Worm (Caenorhabditis elegans) whole organism, young adult: ENCODE measurements around the gene pfd-1.

Experiments used
- D2030.7 ChIP-seq: fragments of 200-800 bp; sonication (Bioruptor generic); IDR thresholded peaks from 2 replicates; pipeline ENCODE4 v1.3.6; 2022; ENCODE audit warnings: missing genetic modification reagents, missing genetic modification characterization, missing compliant biosample characterization
- F23B12.7 ChIP-seq: sonication (generic microtip); optimal IDR thresholded peaks from 2 replicates; lab custom pipeline; 2017; ENCODE audit warnings: missing genetic modification characterization, mild to moderate bottlenecking, missing compliant biosample characterization, antibody characterized with exemption, moderate library complexity; ENCODE audit not compliant: insufficient read depth
- F33H1.4 ChIP-seq: fragments of 200-800 bp; sonication (Bioruptor generic); IDR thresholded peaks from 2 replicates; pipeline ENCODE4 v1.3.6; 2022; ENCODE audit warnings: missing genetic modification reagents, missing genetic modification characterization, missing compliant biosample characterization
- F39B2.1 ChIP-seq: fragments of 200-800 bp; sonication (Bioruptor generic); IDR thresholded peaks from 2 replicates; pipeline ENCODE4 v1.3.6; 2022; ENCODE audit warnings: missing genetic modification reagents, missing genetic modification characterization, missing compliant biosample characterization
- F52B5.7 ChIP-seq: sonication (generic microtip); optimal IDR thresholded peaks from 2 replicates; lab custom pipeline; 2016; ENCODE audit warnings: mild to moderate bottlenecking, missing genetic modification characterization, missing compliant biosample characterization
- K11D2.4 ChIP-seq: fragments of 200-800 bp; sonication (Bioruptor generic); IDR thresholded peaks from 2 replicates; pipeline ENCODE4 v1.3.6; 2022; ENCODE audit warnings: missing genetic modification reagents, missing genetic modification characterization, missing compliant biosample characterization
- Y53G8AR.9 ChIP-seq: fragments of 200-800 bp; sonication (Bioruptor generic); conservative IDR thresholded peaks from 2 replicates; pipeline ENCODE4 v1.3.6; 2022; ENCODE audit warnings: missing genetic modification reagents, missing genetic modification characterization, missing compliant biosample characterization
- akir-1 ChIP-seq: fragments of 200-800 bp; sonication (Bioruptor generic); optimal IDR thresholded peaks from 2 replicates; lab custom pipeline; 2018; ENCODE audit warnings: mild to moderate bottlenecking, missing genetic modification characterization, moderate library complexity, missing compliant biosample characterization
- ama-1 ChIP-seq, 3 experiments: fragments of 150-350 bp in 1 of 3; sonication (generic microtip) in 2 of 3; optimal IDR thresholded peaks; 2 replicates each; lab custom pipeline; 2014 to 2018; ENCODE audit warnings: missing biosample characterization in 2 of 3, missing genetic modification characterization in 2 of 3, missing genetic modification reagents in 2 of 3
- attf-3 ChIP-seq: fragments of 200-800 bp; sonication (Bioruptor generic); conservative IDR thresholded peaks from 2 replicates; pipeline ENCODE4 v1.3.6; 2022; ENCODE audit warnings: missing genetic modification reagents, missing genetic modification characterization, missing compliant biosample characterization
- attf-6 ChIP-seq: fragments of 200-800 bp; sonication (Bioruptor generic); IDR thresholded peaks from 2 replicates; pipeline ENCODE4 v1.3.6; 2022; ENCODE audit warnings: missing genetic modification reagents, missing genetic modification characterization, missing compliant biosample characterization
- cebp-2 ChIP-seq: fragments of 200-800 bp; sonication (Bioruptor generic); IDR thresholded peaks from 2 replicates; pipeline ENCODE4 v1.3.6; 2022; ENCODE audit warnings: missing genetic modification characterization, missing compliant biosample characterization
- ceh-100 ChIP-seq: fragments of 200-800 bp; sonication (Bioruptor generic); IDR thresholded peaks from 2 replicates; pipeline ENCODE4 v1.3.6; 2022; ENCODE audit warnings: missing genetic modification reagents, missing genetic modification characterization, missing compliant biosample characterization
- ceh-27 ChIP-seq: fragments of 200-800 bp; sonication (Bioruptor generic); optimal IDR thresholded peaks from 2 replicates; lab custom pipeline; 2018; ENCODE audit warnings: mild to moderate bottlenecking, missing genetic modification characterization, moderate library complexity, missing compliant biosample characterization
- ceh-40 ChIP-seq: fragments of 200-800 bp; sonication (Bioruptor generic); IDR thresholded peaks from 2 replicates; pipeline ENCODE4 v1.3.6; 2022; ENCODE audit warnings: missing genetic modification characterization, missing compliant biosample characterization
- ceh-58 ChIP-seq: fragments of 200-800 bp; sonication (Bioruptor generic); IDR thresholded peaks from 2 replicates; pipeline ENCODE4 v1.3.6; 2022; ENCODE audit warnings: missing genetic modification characterization, missing compliant biosample characterization
- ceh-79 ChIP-seq: sonication (generic microtip); optimal IDR thresholded peaks from 2 replicates; lab custom pipeline; 2017; ENCODE audit warnings: mild to moderate bottlenecking, missing genetic modification characterization, missing compliant biosample characterization
- ceh-91 ChIP-seq: fragments of 200-800 bp; sonication (Bioruptor generic); IDR thresholded peaks from 2 replicates; pipeline ENCODE4 v1.3.6; 2022; ENCODE audit warnings: missing genetic modification reagents, missing genetic modification characterization, missing compliant biosample characterization
- chd-7 ChIP-seq: sonication (generic microtip); optimal IDR thresholded peaks from 2 replicates; lab custom pipeline; 2016; ENCODE audit warnings: mild to moderate bottlenecking, missing genetic modification characterization, moderate library complexity, missing compliant biosample characterization
- efl-1 ChIP-seq: fragments of 150-350 bp; optimal IDR thresholded peaks from 2 replicates; lab custom pipeline; 2014; ENCODE audit warnings: missing biosample characterization, missing genetic modification reagents, missing genetic modification characterization
- egl-18 ChIP-seq: fragments of 200-800 bp; sonication (Bioruptor generic); IDR thresholded peaks from 2 replicates; pipeline ENCODE4 v1.3.6; 2022; ENCODE audit warnings: missing genetic modification reagents, missing genetic modification characterization, missing compliant biosample characterization
- hmg-1.2 ChIP-seq: fragments of 200-800 bp; sonication (Bioruptor generic); IDR thresholded peaks from 2 replicates; pipeline ENCODE4 v1.3.6; 2022; ENCODE audit warnings: missing genetic modification reagents, missing genetic modification characterization, missing compliant biosample characterization
- hsf-1 ChIP-seq: fragments of 200-800 bp; sonication (Bioruptor generic); IDR thresholded peaks from 2 replicates; pipeline ENCODE4 v1.3.6; 2022; ENCODE audit warnings: missing genetic modification reagents, missing genetic modification characterization, missing compliant biosample characterization
- lag-1 ChIP-seq: fragments of 200-800 bp; sonication (Bioruptor generic); IDR thresholded peaks from 2 replicates; pipeline ENCODE4 v1.3.6; 2022; ENCODE audit warnings: missing genetic modification reagents, missing genetic modification characterization, missing compliant biosample characterization
- let-607 ChIP-seq, 2 experiments: fragments of 200-800 bp in 1 of 2; sonication (Bioruptor generic) in 1 of 2; sonication (generic microtip) in 1 of 2; optimal IDR thresholded peaks; 2 replicates each; lab custom pipeline; 2016 to 2018; ENCODE audit warnings: mild to moderate bottlenecking in 2 of 2, missing compliant biosample characterization in 2 of 2, missing genetic modification characterization in 2 of 2, moderate library complexity in 2 of 2, missing genotype in 1 of 2
- lin-54 ChIP-seq: fragments of 200-800 bp; sonication (Bioruptor generic); optimal IDR thresholded peaks from 2 replicates; lab custom pipeline; 2018; ENCODE audit warnings: mild to moderate bottlenecking, missing genetic modification characterization, missing compliant biosample characterization
- lsl-1 ChIP-seq: fragments of 200-800 bp; sonication (Bioruptor generic); optimal IDR thresholded peaks from 2 replicates; lab custom pipeline; 2018; ENCODE audit warnings: mild to moderate bottlenecking, missing genetic modification characterization, moderate library complexity, missing compliant biosample characterization
- lsy-27 ChIP-seq: sonication (generic microtip); optimal IDR thresholded peaks from 2 replicates; lab custom pipeline; 2017; ENCODE audit warnings: missing genetic modification characterization, mild to moderate bottlenecking, missing compliant biosample characterization, antibody characterized with exemption, missing genotype, borderline replicate concordance; ENCODE audit not compliant: insufficient read depth
- madf-6 ChIP-seq: fragments of 200-800 bp; sonication (Bioruptor generic); IDR thresholded peaks from 2 replicates; pipeline ENCODE4 v1.3.6; 2022; ENCODE audit warnings: missing genetic modification reagents, missing genetic modification characterization, missing compliant biosample characterization
- madf-8 ChIP-seq: fragments of 200-800 bp; sonication (Bioruptor generic); conservative IDR thresholded peaks from 2 replicates; pipeline ENCODE4 v1.3.6; 2022; ENCODE audit warnings: missing genetic modification reagents, missing genetic modification characterization, missing compliant biosample characterization
- mel-28 ChIP-seq: sonication (generic microtip); optimal IDR thresholded peaks from 2 replicates; lab custom pipeline; 2016; ENCODE audit warnings: borderline replicate concordance, mild to moderate bottlenecking, missing genetic modification characterization, missing compliant biosample characterization
- nfya-1 ChIP-seq: sonication (generic microtip); optimal IDR thresholded peaks from 2 replicates; lab custom pipeline; 2017; ENCODE audit warnings: antibody characterized with exemption, missing compliant biosample characterization, missing genetic modification characterization, borderline replicate concordance; ENCODE audit not compliant: insufficient read depth
- snpc-1.3 ChIP-seq: sonication (generic microtip); optimal IDR thresholded peaks from 2 replicates; lab custom pipeline; 2017; ENCODE audit warnings: missing genetic modification characterization, mild to moderate bottlenecking, missing compliant biosample characterization, antibody characterized with exemption, moderate library complexity, missing genotype, missing genetic modification reagents; ENCODE audit not compliant: insufficient read depth
- tbp1 ChIP-seq: fragments of 200-800 bp; sonication (Bioruptor generic); optimal IDR thresholded peaks from 2 replicates; lab custom pipeline; 2018; ENCODE audit warnings: mild to moderate bottlenecking, missing genetic modification characterization, missing compliant biosample characterization
- xnd-1 ChIP-seq: sonication (generic microtip); optimal IDR thresholded peaks from 2 replicates; lab custom pipeline; 2016; ENCODE audit warnings: missing genotype, missing genetic modification reagents, missing genetic modification characterization, missing compliant biosample characterization
- ztf-18 ChIP-seq: sonication (generic microtip); optimal IDR thresholded peaks from 2 replicates; lab custom pipeline; 2016; ENCODE audit warnings: missing genotype, mild to moderate bottlenecking, missing genetic modification characterization, missing compliant biosample characterization
- ztf-22 ChIP-seq: fragments of 200-800 bp; sonication (Bioruptor generic); optimal IDR thresholded peaks from 2 replicates; lab custom pipeline; 2018; ENCODE audit warnings: mild to moderate bottlenecking, missing genetic modification characterization, moderate library complexity, missing compliant biosample characterization
- ztf-3 ChIP-seq: fragments of 200-800 bp; sonication (Bioruptor generic); optimal IDR thresholded peaks from 2 replicates; lab custom pipeline; 2018; ENCODE audit warnings: mild to moderate bottlenecking, missing genetic modification characterization, missing compliant biosample characterization

The pfd-1 gene

ce11 chrIV:11118837-11119491 is 30.9 kb upstream of the pfd-1 start, which contains the start of the genes imp-2 and enpl-1 (continued):
- TF ChIP-seq snpc-1.3 (tag; lab: Kevin White, UChicago) = peak; percentile 3
- TF ChIP-seq ztf-22 (GFP tag; lab: Kevin White, UChicago) = peak; percentile 48
- no peak for TF ChIP-seq ceh-40 (GFP tag; lab: Robert Waterston, UW)
- no peak for TF ChIP-seq Y53G8AR.9 (GFP tag; lab: Robert Waterston, UW)
- peak; percentile 21 for TF ChIP-seq F23B12.7 (tag; lab: Kevin White, UChicago)
- no peak for TF ChIP-seq ceh-58 (GFP tag; lab: Robert Waterston, UW)
- TF ChIP-seq F39B2.1 = no peak
- peak; percentile 65 for TF ChIP-seq tbp1
- peak; percentile 76 for TF ChIP-seq ztf-18 (tag; lab: Kevin White, UChicago)
- TF ChIP-seq lsy-27 (tag; lab: Kevin White, UChicago) = no peak
- no peak for TF ChIP-seq ztf-3 (GFP tag; lab: Kevin White, UChicago)
- TF ChIP-seq akir-1 = peak; percentile 37
- TF ChIP-seq chd-7 = peak; percentile 79
- peak; percentile 60 for TF ChIP-seq K11D2.4
- TF ChIP-seq ceh-79 (tag; lab: Kevin White, UChicago) = no peak
- TF ChIP-seq hmg-1.2 (GFP tag; lab: Robert Waterston, UW) = peak; percentile 97
- no peak for TF ChIP-seq attf-3 (GFP tag; lab: Robert Waterston, UW)
- TF ChIP-seq efl-1 (GFP tag; lab: Kevin White, UChicago) = peak; percentile 23

DNA sequence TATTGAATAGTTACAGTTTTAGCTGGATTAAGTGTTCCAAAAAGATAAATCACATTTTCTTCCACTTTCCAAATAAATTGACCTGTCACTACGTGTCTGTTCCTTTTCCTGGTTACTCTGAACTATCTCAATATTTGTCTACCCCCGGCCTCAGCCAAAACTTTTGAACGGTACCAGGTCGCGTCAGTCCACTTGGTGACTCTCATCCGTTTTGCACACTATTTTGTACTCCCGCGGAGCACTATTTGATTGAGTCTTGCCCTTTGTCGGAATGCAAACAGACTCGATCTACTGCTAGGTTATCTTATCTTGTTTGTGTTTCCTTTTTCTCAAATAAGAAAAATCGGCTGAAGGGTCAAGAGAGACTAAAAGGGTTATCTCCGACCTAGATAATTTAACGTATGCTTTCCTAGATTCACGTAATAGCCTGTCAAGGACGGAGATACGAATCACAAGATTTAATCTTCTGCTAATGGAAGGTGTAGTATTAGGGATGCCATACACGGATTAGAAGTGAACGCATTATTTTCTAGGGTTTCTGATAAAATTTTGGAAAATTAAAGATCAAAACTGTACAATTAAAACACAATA is 29.8 kb upstream of the pfd-1 start:
- TF ChIP-seq ama-1 (optimal IDR thresholded peaks at IDR 0.05; lab: Kevin White, UChicago) (peak; percentile 5), ama-1 (GFP tag; optimal IDR thresholded peaks at IDR 0.05; lab: Kevin White, UChicago) (no peak), lag-1 (GFP tag; lab: Robert Waterston, UW) (no peak)
- TF ChIP-seq, all 124 proteins: peak for 1

DNA sequence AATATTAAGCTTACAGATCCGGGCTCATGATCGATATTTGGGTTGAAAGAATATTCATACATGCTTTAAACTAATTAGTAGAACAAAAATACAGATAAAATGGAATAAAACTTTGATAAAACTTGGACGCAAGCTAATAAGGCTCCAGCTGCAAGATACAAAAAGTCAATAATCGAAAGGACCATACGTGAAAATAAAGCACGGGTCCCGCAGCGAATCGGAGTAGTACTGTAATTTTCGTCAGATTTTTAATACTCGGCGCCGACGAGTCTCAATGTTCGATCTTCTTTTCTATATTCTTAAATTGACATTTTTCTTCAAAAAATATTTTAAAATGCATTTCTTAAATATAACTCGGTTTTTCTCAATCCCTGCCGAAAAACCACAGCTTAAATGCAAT is 25.2 kb upstream of the pfd-1 start, which contains the start of gene spo-11:
TSS of gene spo-11 (minus strand) at position 189 of the 400 bp plus-strand sequence.
- TF ChIP-seq ceh-100 (no peak), F52B5.7 (tag; lab: Kevin White, UChicago) (no peak), efl-1 (GFP tag; lab: Kevin White, UChicago) (peak; percentile 5), ceh-27 (no peak), xnd-1 (tag; lab: Kevin White, UChicago) (peak; percentile 83), F33H1.4 (GFP tag; lab: Robert Waterston, UW) (peak; percentile 92), lsl-1 (peak; percentile 94), hsf-1 (GFP tag; lab: Robert Waterston, UW) (no peak), ceh-91 (GFP tag; lab: Robert Waterston, UW) (0 out of 2 replicates have a peak, but pooled peaks have one; percentile 36), madf-8 (GFP tag; lab: Robert Waterston, UW) (peak; percentile 48), nfya-1 (tag; lab: Kevin White, UChicago) (no peak), attf-6 (no peak), madf-6 (GFP tag; lab: Robert Waterston, UW) (peak; percentile 90), D2030.7 (0 out of 2 replicates have a peak, but pooled peaks have one; percentile 18), mel-28 (tag; lab: Kevin White, UChicago) (no peak), cebp-2 (GFP tag; lab: Robert Waterston, UW) (no peak), F39B2.1 (no peak), lin-54 (GFP tag; lab: Kevin White, UChicago) (peak; percentile 2), let-607 (tag; optimal IDR thresholded peaks at IDR 0.05; lab: Kevin White, UChicago) (no peak), egl-18 (GFP tag; lab: Robert Waterston, UW) (no peak)
